Worm (Caenorhabditis elegans) whole organism, L2 larva: Measurements from ENCODE around the gene glb-34.

Experiments used
- ama-1 ChIP-seq: fragments of 150-350 bp; optimal IDR thresholded peaks from 2 replicates; lab custom pipeline; 2018; ENCODE audit warnings: inconsistent platforms
- blmp-1 ChIP-seq: sonication (generic microtip); optimal IDR thresholded peaks from 2 replicates; lab custom pipeline; 2017; ENCODE audit warnings: missing genetic modification characterization, mild to moderate bottlenecking, missing compliant biosample characterization, antibody characterized with exemption, moderate library complexity; ENCODE audit not compliant: insufficient read depth
- sma-9 ChIP-seq, 2 experiments: fragments of 150-350 bp in 1 of 2; sonication (generic microtip) in 1 of 2; optimal IDR thresholded peaks; 2 replicates each; lab custom pipeline; 2014 to 2016; ENCODE audit warnings: missing genetic modification characterization in 2 of 2, mild to moderate bottlenecking in 1 of 2, missing biosample characterization in 1 of 2, missing compliant biosample characterization in 1 of 2, missing genetic modification reagents in 1 of 2, moderate library complexity in 1 of 2

ce11 chrIV:14617985-14618384 lies 45.5 kb upstream of the glb-34 start:
- TF ChIP-seq blmp-1 (tag; lab: Kevin White, UChicago) (no peak), ama-1 (lab: Kevin White, UChicago) (no peak), sma-9 (GFP tag; optimal IDR thresholded peaks at IDR 0.05; lab: Kevin White, UChicago) (no peak), sma-9 (tag; optimal IDR thresholded peaks at IDR 0.05; lab: Kevin White, UChicago) (no peak)
